Fruit fly (Drosophila melanogaster) whole organism, pupa: ENCODE results near the gene ERp44.

Source experiments
- CG17806 ChIP-seq: fragments of 200-800 bp; sonication (Bioruptor generic); optimal IDR thresholded peaks from 2 replicates; lab custom pipeline; 2018; ENCODE audit warnings: missing biosample characterization, mild to moderate bottlenecking, missing genetic modification characterization, moderate library complexity
- CG32121 ChIP-seq: fragments of 200-800 bp; sonication (Bioruptor generic); IDR thresholded peaks from 2 replicates; pipeline ENCODE4 v1.3.6; 2022; ENCODE audit warnings: missing biosample characterization, missing genetic modification characterization
- CG8159 ChIP-seq: fragments of 200-800 bp; sonication (Bioruptor generic); optimal IDR thresholded peaks from 3 replicates; lab custom pipeline; 2018; ENCODE audit warnings: missing biosample characterization, mild to moderate bottlenecking, missing genetic modification characterization, moderate library complexity
- CG9948 ChIP-seq: fragments of 200-800 bp; sonication (Bioruptor generic); optimal IDR thresholded peaks from 2 replicates; lab custom pipeline; 2018; ENCODE audit warnings: missing biosample characterization, mild to moderate bottlenecking, missing genetic modification characterization, moderate library complexity
- EcR ChIP-seq: fragments of 200-800 bp; sonication (Bioruptor generic); optimal IDR thresholded peaks from 3 replicates; lab custom pipeline; 2019; ENCODE audit warnings: missing biosample characterization, missing genetic modification characterization, mild to moderate bottlenecking, moderate library complexity, missing genetic modification reagents
- Ets98B ChIP-seq: fragments of 200-800 bp; sonication (Bioruptor generic); IDR thresholded peaks from 2 replicates; pipeline ENCODE4 v1.3.6; 2022; ENCODE audit warnings: missing biosample characterization, missing genetic modification characterization
- Pif1A ChIP-seq: fragments of 200-800 bp; sonication (Bioruptor generic); optimal IDR thresholded peaks from 3 replicates; lab custom pipeline; 2016; ENCODE audit warnings: missing biosample characterization, missing genetic modification characterization
- Snoo ChIP-seq: fragments of 200-800 bp; sonication (Bioruptor generic); optimal IDR thresholded peaks from 3 replicates; lab custom pipeline; 2017; ENCODE audit warnings: missing biosample characterization, mild to moderate bottlenecking, missing genetic modification characterization, inconsistent platforms
- fd96Ca ChIP-seq: fragments of 200-800 bp; sonication (Bioruptor generic); IDR thresholded peaks from 3 replicates; pipeline ENCODE4 v1.3.6; 2022; ENCODE audit warnings: missing biosample characterization, missing genetic modification characterization

DNA sequence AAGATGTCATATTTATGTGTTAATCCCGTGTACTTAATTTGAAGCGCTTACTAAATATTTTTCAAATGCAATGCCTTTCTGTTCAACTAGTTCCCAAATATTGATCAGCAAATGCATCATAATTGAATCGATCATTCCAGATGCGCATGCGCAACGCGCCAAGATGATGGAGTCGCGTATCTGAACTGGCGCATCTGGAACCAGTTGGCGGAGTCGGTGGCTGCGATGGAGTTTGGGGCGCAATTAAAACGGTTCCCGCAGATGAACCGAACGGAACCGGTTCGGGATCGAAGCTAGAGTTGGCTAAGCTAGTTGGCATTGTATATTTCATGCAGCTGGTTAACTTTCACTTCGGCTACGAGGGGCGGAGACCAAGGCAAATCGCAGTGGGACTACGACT is 28.0 kb upstream of the ERp44 start, which contains the start of gene CalpC:
- TF ChIP-seq Snoo (tag; lab: Kevin White, UChicago) (no peak), EcR (GFP tag; lab: Kevin White, UChicago) (no peak), CG17806 (tag; lab: Kevin White, UChicago) (no peak), Pif1A (GFP tag; lab: Kevin White, UChicago) (no peak), Ets98B (GFP tag; lab: Robert Waterston, UW) (no peak), CG9948 (tag; lab: Kevin White, UChicago) (no peak), CG8159 (tag; lab: Kevin White, UChicago) (no peak), fd96Ca (GFP tag; lab: Robert Waterston, UW) (no peak), CG32121 (GFP tag; lab: Robert Waterston, UW) (no peak)
